Fruit fly (Drosophila melanogaster) whole organism, embryonic: ENCODE results near the gene CG43901.
A peak's percentile ranks its signal among the peaks of the same experiment; 100 is the strongest.

Source experiments
- Atf-2 ChIP-seq: fragments of 200-800 bp; sonication (Bioruptor generic); optimal IDR thresholded peaks from 2 replicates; lab custom pipeline; 2016; ENCODE audit warnings: missing biosample characterization, missing genetic modification characterization
- BEAF-32 ChIP-seq: fragments of 200-800 bp; sonication (Bioruptor generic); optimal IDR thresholded peaks from 3 replicates; lab custom pipeline; 2017; ENCODE audit warnings: missing biosample characterization, missing genetic modification characterization, mild to moderate bottlenecking, moderate library complexity, missing genetic modification reagents
- CG11560 ChIP-seq: fragments of 200-800 bp; sonication (Bioruptor generic); IDR thresholded peaks from 3 replicates; pipeline ENCODE4 v1.3.6; 2022; ENCODE audit warnings: missing biosample characterization, missing genetic modification characterization
- CG12236 ChIP-seq: fragments of 200-800 bp; sonication (Bioruptor generic); optimal IDR thresholded peaks from 2 replicates; lab custom pipeline; 2016; ENCODE audit warnings: missing biosample characterization, missing genetic modification characterization
- CG13123 ChIP-seq: fragments of 200-800 bp; sonication (Bioruptor generic); optimal IDR thresholded peaks from 2 replicates; lab custom pipeline; 2016; ENCODE audit warnings: missing biosample characterization, missing genetic modification characterization
- CG13775 ChIP-seq: fragments of 200-800 bp; sonication (Bioruptor generic); optimal IDR thresholded peaks from 3 replicates; lab custom pipeline; 2017; ENCODE audit warnings: missing biosample characterization, mild to moderate bottlenecking, missing genetic modification characterization
- CG1603 ChIP-seq: fragments of 200-800 bp; sonication (Bioruptor generic); optimal IDR thresholded peaks from 2 replicates; lab custom pipeline; 2019; ENCODE audit warnings: missing biosample characterization, mild to moderate bottlenecking, missing genetic modification characterization, moderate library complexity
- CG16779 ChIP-seq: fragments of 200-800 bp; sonication (Bioruptor generic); IDR thresholded peaks from 2 replicates; pipeline ENCODE4 v1.3.6; 2022; ENCODE audit warnings: missing biosample characterization, missing genetic modification characterization
- CG17359 ChIP-seq: fragments of 200-800 bp; sonication (Bioruptor generic); optimal IDR thresholded peaks from 3 replicates; lab custom pipeline; 2018; ENCODE audit warnings: missing biosample characterization, mild to moderate bottlenecking, missing genetic modification characterization, moderate library complexity
- CG18599 ChIP-seq: fragments of 200-800 bp; sonication (Bioruptor generic); optimal IDR thresholded peaks from 3 replicates; lab custom pipeline; 2017; ENCODE audit warnings: missing biosample characterization, missing genetic modification characterization, mild to moderate bottlenecking, moderate library complexity, missing genetic modification reagents
- CG18764 ChIP-seq: fragments of 200-800 bp; sonication (Bioruptor generic); optimal IDR thresholded peaks from 3 replicates; lab custom pipeline; 2016; ENCODE audit warnings: missing biosample characterization, missing genetic modification characterization
- CG30431 ChIP-seq: fragments of 200-800 bp; sonication (Bioruptor generic); optimal IDR thresholded peaks from 2 replicates; lab custom pipeline; 2017; ENCODE audit warnings: missing biosample characterization, missing genetic modification characterization
- CG3065 ChIP-seq: fragments of 200-800 bp; sonication (Bioruptor generic); optimal IDR thresholded peaks from 2 replicates; lab custom pipeline; 2016; ENCODE audit warnings: missing biosample characterization, missing genetic modification characterization
- CG3163 ChIP-seq: fragments of 200-800 bp; sonication (Bioruptor generic); optimal IDR thresholded peaks from 3 replicates; lab custom pipeline; 2016; ENCODE audit warnings: missing biosample characterization, missing genetic modification characterization
- CG3995 ChIP-seq: fragments of 200-800 bp; sonication (Bioruptor generic); optimal IDR thresholded peaks from 3 replicates; lab custom pipeline; 2016; ENCODE audit warnings: missing biosample characterization, missing genetic modification characterization
- CG6272 ChIP-seq: fragments of 200-800 bp; sonication (Bioruptor generic); IDR thresholded peaks from 2 replicates; pipeline ENCODE4 v1.3.6; 2022; ENCODE audit warnings: missing biosample characterization, missing genetic modification characterization
- CG7786 ChIP-seq: fragments of 200-800 bp; sonication (Bioruptor generic); optimal IDR thresholded peaks from 2 replicates; lab custom pipeline; 2016; ENCODE audit warnings: missing biosample characterization, missing genetic modification characterization
- CG8359 ChIP-seq: fragments of 200-800 bp; sonication (Bioruptor generic); optimal IDR thresholded peaks from 2 replicates; lab custom pipeline; 2017; ENCODE audit warnings: missing biosample characterization, mild to moderate bottlenecking, missing genetic modification characterization, borderline replicate concordance
- CG9797 ChIP-seq: fragments of 200-800 bp; sonication (Bioruptor generic); optimal IDR thresholded peaks from 3 replicates; lab custom pipeline; 2018; ENCODE audit warnings: missing biosample characterization, mild to moderate bottlenecking, missing genetic modification characterization
- CG9932 ChIP-seq: fragments of 200-800 bp; sonication (Bioruptor generic); IDR thresholded peaks from 2 replicates; pipeline ENCODE4 v1.3.6; 2022; ENCODE audit warnings: missing biosample characterization, missing genetic modification characterization
- Doc2 ChIP-seq: fragments of 200-800 bp; sonication (Bioruptor generic); IDR thresholded peaks from 2 replicates; pipeline ENCODE4 v1.3.6; 2022; ENCODE audit warnings: missing biosample characterization, missing genetic modification characterization
- Ets97D ChIP-seq: fragments of 200-800 bp; sonication (Bioruptor generic); optimal IDR thresholded peaks from 3 replicates; lab custom pipeline; 2016; ENCODE audit warnings: missing biosample characterization, missing genetic modification characterization
- Fer3 ChIP-seq: fragments of 200-800 bp; sonication (Bioruptor generic); optimal IDR thresholded peaks from 2 replicates; lab custom pipeline; 2018; ENCODE audit warnings: missing biosample characterization, mild to moderate bottlenecking, missing genetic modification characterization, moderate library complexity
- Hmr ChIP-seq: fragments of 200-800 bp; sonication (Bioruptor generic); optimal IDR thresholded peaks from 3 replicates; lab custom pipeline; 2017; ENCODE audit warnings: mild to moderate bottlenecking, missing biosample characterization, missing genetic modification reagents, missing genetic modification characterization
- NfI ChIP-seq: fragments of 200-800 bp; sonication (Bioruptor generic); optimal IDR thresholded peaks from 3 replicates; lab custom pipeline; 2018; ENCODE audit warnings: missing biosample characterization, mild to moderate bottlenecking, missing genetic modification characterization, moderate library complexity
- Ravus ChIP-seq: fragments of 200-800 bp; sonication (Bioruptor generic); IDR thresholded peaks from 2 replicates; pipeline ENCODE4 v1.3.6; 2022; ENCODE audit warnings: missing biosample characterization, missing genetic modification characterization
- Sry-δ ChIP-seq: fragments of 200-800 bp; sonication (Bioruptor generic); optimal IDR thresholded peaks from 2 replicates; lab custom pipeline; 2016; ENCODE audit warnings: missing biosample characterization, missing genetic modification characterization
- Ssrp ChIP-seq: fragments of 200-800 bp; sonication (Bioruptor generic); optimal IDR thresholded peaks from 2 replicates; lab custom pipeline; 2018; ENCODE audit warnings: missing biosample characterization, mild to moderate bottlenecking, missing genetic modification characterization, moderate library complexity
- ab ChIP-seq: fragments of 200-800 bp; sonication (Bioruptor generic); optimal IDR thresholded peaks from 2 replicates; lab custom pipeline; 2016; ENCODE audit warnings: missing biosample characterization, missing genetic modification characterization
- al ChIP-seq: fragments of 200-800 bp; sonication (Bioruptor generic); IDR thresholded peaks from 2 replicates; pipeline ENCODE4 v1.3.6; 2022; ENCODE audit warnings: missing biosample characterization, missing genetic modification characterization
- cas ChIP-seq: fragments of 200-800 bp; sonication (Bioruptor generic); IDR thresholded peaks from 2 replicates; pipeline ENCODE4 v1.3.6; 2022; ENCODE audit warnings: missing biosample characterization, missing genetic modification characterization
- caup ChIP-seq: fragments of 200-800 bp; sonication (Bioruptor generic); optimal IDR thresholded peaks from 3 replicates; lab custom pipeline; 2017; ENCODE audit warnings: missing biosample characterization, mild to moderate bottlenecking, missing genetic modification characterization, moderate library complexity; ENCODE audit not compliant: severe bottlenecking
- chinmo ChIP-seq: fragments of 200-800 bp; sonication (Bioruptor generic); IDR thresholded peaks from 4 replicates; pipeline ENCODE4 v1.3.6; 2022; ENCODE audit warnings: missing biosample characterization, missing genetic modification characterization; ENCODE audit not compliant: partially characterized antibody
- disco-r ChIP-seq: fragments of 200-800 bp; sonication (Bioruptor generic); optimal IDR thresholded peaks from 2 replicates; lab custom pipeline; 2016; ENCODE audit warnings: missing biosample characterization, missing genetic modification characterization
- esg ChIP-seq: fragments of 200-800 bp; sonication (Bioruptor generic); conservative IDR thresholded peaks from 2 replicates; pipeline ENCODE4 v1.3.6; 2022; ENCODE audit warnings: missing biosample characterization, missing genetic modification characterization
- eve ChIP-seq, 2 experiments: fragments of >200 bp; optimal IDR thresholded peaks; 2 replicates each; lab custom pipeline; 2017; ENCODE audit warnings: missing biosample characterization in 2 of 2, missing genetic modification characterization in 2 of 2
- insv ChIP-seq, 2 experiments: fragments of 200-800 bp; sonication (Bioruptor generic); optimal IDR thresholded peaks; 3 replicates each; lab custom pipeline; 2016 to 2018; ENCODE audit warnings: missing biosample characterization in 2 of 2, missing genetic modification characterization in 2 of 2
- kni ChIP-seq: fragments of 200-800 bp; sonication (Bioruptor generic); optimal IDR thresholded peaks from 3 replicates; lab custom pipeline; 2017; ENCODE audit warnings: mild to moderate bottlenecking, missing biosample characterization, missing genetic modification reagents, missing genetic modification characterization
- maf-S ChIP-seq: fragments of 200-800 bp; sonication (Bioruptor generic); optimal IDR thresholded peaks from 2 replicates; lab custom pipeline; 2016; ENCODE audit warnings: missing biosample characterization, missing genetic modification characterization
- nerfin-2 ChIP-seq: fragments of 200-800 bp; sonication (Bioruptor generic); IDR thresholded peaks from 2 replicates; pipeline ENCODE4 v1.3.6; 2022; ENCODE audit warnings: missing biosample characterization, missing genetic modification characterization; ENCODE audit not compliant: partially characterized antibody
- pan ChIP-seq, 4 experiments: fragments of >200 bp in 3 of 4; fragments of 200-800 bp in 1 of 4; sonication (Bioruptor generic) in 1 of 4; optimal IDR thresholded peaks in 3 of 4; IDR thresholded peaks in 1 of 4; 2 replicates each; pipeline versions ENCODE4 v1.3.6 to Lab custom; 2017 to 2022; ENCODE audit warnings: missing biosample characterization in 2 of 4, missing genetic modification characterization in 2 of 4, mixed read lengths in 1 of 4
- pho ChIP-seq: fragments of 200-800 bp; sonication (Bioruptor generic); optimal IDR thresholded peaks from 2 replicates; lab custom pipeline; 2016; ENCODE audit warnings: missing biosample characterization, missing genetic modification characterization
- rib ChIP-seq: fragments of 200-800 bp; sonication (Bioruptor generic); IDR thresholded peaks from 2 replicates; pipeline ENCODE4 v1.3.6; 2022; ENCODE audit warnings: missing biosample characterization, missing genetic modification characterization
- sd ChIP-seq: fragments of 200-800 bp; sonication (Bioruptor generic); optimal IDR thresholded peaks from 3 replicates; lab custom pipeline; 2018; ENCODE audit warnings: missing biosample characterization, mild to moderate bottlenecking, missing genetic modification characterization, moderate library complexity
- sima ChIP-seq: fragments of 200-800 bp; sonication (Bioruptor generic); optimal IDR thresholded peaks from 2 replicates; lab custom pipeline; 2016; ENCODE audit warnings: missing biosample characterization, missing genetic modification characterization
- sna ChIP-seq: fragments of 200-800 bp; sonication (Bioruptor generic); IDR thresholded peaks from 2 replicates; pipeline ENCODE4 v1.3.6; 2022; ENCODE audit warnings: missing biosample characterization, missing genetic modification characterization; ENCODE audit not compliant: partially characterized antibody
- tgo ChIP-seq: fragments of 200-800 bp; sonication (Bioruptor generic); IDR thresholded peaks from 3 replicates; pipeline ENCODE4 v1.3.6; 2022; ENCODE audit warnings: missing biosample characterization, missing genetic modification characterization
- tio ChIP-seq: fragments of 200-800 bp; sonication (Bioruptor generic); optimal IDR thresholded peaks from 2 replicates; lab custom pipeline; 2017; ENCODE audit warnings: missing biosample characterization, missing genetic modification characterization, inconsistent platforms
- unpg ChIP-seq: fragments of 200-800 bp; sonication (Bioruptor generic); optimal IDR thresholded peaks from 3 replicates; lab custom pipeline; 2018; ENCODE audit warnings: missing biosample characterization, mild to moderate bottlenecking, missing genetic modification characterization, moderate library complexity

The CG43901 gene

dm6 chrX:10936599-10936998 is 31.0 kb downstream of the CG43901 start (continued):
- TF ChIP-seq CG8359 (GFP tag; lab: Kevin White, UChicago) (peak; percentile 42), BEAF-32 (no peak), Hmr (GFP tag; lab: Kevin White, UChicago) (peak; percentile 74), Ets97D (GFP tag; lab: Kevin White, UChicago) (no peak), CG30431 (GFP tag; lab: Kevin White, UChicago) (no peak), Sry-δ (GFP tag; lab: Kevin White, UChicago) (peak; percentile 41), Ravus (peak; percentile 40), Ssrp (tag; lab: Kevin White, UChicago) (peak; percentile 81), tgo (peak; percentile 80), CG3065 (GFP tag; lab: Kevin White, UChicago) (peak; percentile 25), CG16779 (GFP tag; lab: Robert Waterston, UW) (peak; percentile 50; the same call in 1 of the 2 replicates), sima (peak; percentile 15), CG6272 (GFP tag; lab: Robert Waterston, UW) (peak; percentile 66), maf-S (GFP tag; lab: Kevin White, UChicago) (peak; percentile 71), pho (GFP tag; lab: Kevin White, UChicago) (peak; percentile 47), CG3995 (peak; percentile 28), Doc2 (GFP tag; lab: Robert Waterston, UW) (no peak), CG13123 (GFP tag; lab: Kevin White, UChicago) (peak; percentile 64), rib (GFP tag; lab: Robert Waterston, UW) (peak; percentile 67; the same call in 1 of the 2 replicates), sna (GFP tag; lab: Robert Waterston, UW) (no peak), sd (tag; lab: Kevin White, UChicago) (peak; percentile 98), insv (GFP tag; optimal IDR thresholded peaks at IDR 0.05; lab: Kevin White, UChicago) (peak in 1 of 2 experiments; percentile 17), CG7786 (GFP tag; lab: Kevin White, UChicago) (peak; percentile 69), pan (optimal IDR thresholded peaks at IDR 0.05; lab: Kevin White, UChicago) (no peak), pan (GFP tag; optimal IDR thresholded peaks at IDR 0.05 in 1 of 2, IDR thresholded peaks at IDR 0.05 in 1 of 2) (peak in 1 of 2 experiments; percentile 91), CG13775 (GFP tag; lab: Kevin White, UChicago) (peak; percentile 54), cas (GFP tag; lab: Robert Waterston, UW) (peak; percentile 53; the same call in 1 of the 2 replicates), CG17359 (tag; lab: Kevin White, UChicago) (peak; percentile 92), kni (GFP tag; lab: Kevin White, UChicago) (peak; percentile 73), caup (GFP tag; lab: Kevin White, UChicago) (peak; percentile 82), eve (GFP tag; optimal IDR thresholded peaks at IDR 0.05; lab: Kevin White, UChicago) (no peak), Fer3 (tag; lab: Kevin White, UChicago) (peak; percentile 86), ab (GFP tag; lab: Kevin White, UChicago) (no peak), chinmo (GFP tag; lab: Robert Waterston, UW) (no peak), al (peak; percentile 75), tio (peak; percentile 48), unpg (peak; percentile 89), Atf-2 (peak; percentile 64), CG1603 (tag; lab: Kevin White, UChicago) (peak; percentile 88), CG9797 (GFP tag; lab: Kevin White, UChicago) (no peak), CG18764 (peak; percentile 64), CG11560 (tag; lab: Robert Waterston, UW) (peak; percentile 62; the same call in 1 of the 3 replicates), nerfin-2 (GFP tag; lab: Robert Waterston, UW) (no peak), disco-r (GFP tag; lab: Kevin White, UChicago) (peak; percentile 51), NfI (GFP tag; lab: Kevin White, UChicago) (peak; percentile 86), CG9932 (GFP tag; lab: Robert Waterston, UW) (peak; percentile 84), esg (GFP tag; lab: Robert Waterston, UW) (peak; percentile 85), CG12236 (GFP tag; lab: Kevin White, UChicago) (peak; percentile 54), CG18599 (GFP tag; lab: Kevin White, UChicago) (peak; percentile 84), CG3163 (GFP tag; lab: Kevin White, UChicago) (peak; percentile 45)
